Fruit fly (Drosophila melanogaster) whole organism, embryonic: ENCODE results near the gene fd102C.

Experiments
- Adf1 ChIP-seq: fragments of 200-800 bp; sonication (Bioruptor generic); IDR thresholded peaks from 2 replicates; pipeline ENCODE4 v1.3.6; 2022; ENCODE audit warnings: missing biosample characterization, missing genetic modification characterization
- C15 ChIP-seq: fragments of 200-800 bp; sonication (Bioruptor generic); IDR thresholded peaks from 3 replicates; pipeline ENCODE4 v1.3.6; 2022; ENCODE audit warnings: missing biosample characterization, missing genetic modification characterization
- CG1233 ChIP-seq: fragments of 200-800 bp; sonication (Bioruptor generic); optimal IDR thresholded peaks from 4 replicates; lab custom pipeline; 2018; ENCODE audit warnings: missing biosample characterization, mild to moderate bottlenecking, missing genetic modification characterization
- CG13624 ChIP-seq: fragments of 200-800 bp; sonication (Bioruptor generic); optimal IDR thresholded peaks from 2 replicates; lab custom pipeline; 2016; ENCODE audit warnings: missing biosample characterization, missing genetic modification characterization
- CG14014 ChIP-seq: fragments of 200-800 bp; sonication (Bioruptor generic); IDR thresholded peaks from 2 replicates; pipeline ENCODE4 v1.3.6; 2022; ENCODE audit warnings: missing biosample characterization, missing genetic modification characterization
- CG14965 ChIP-seq: fragments of 200-800 bp; sonication (Bioruptor generic); optimal IDR thresholded peaks from 2 replicates; lab custom pipeline; 2016; ENCODE audit warnings: missing biosample characterization, missing genetic modification characterization, borderline replicate concordance
- CG16863 ChIP-seq: fragments of 200-800 bp; sonication (Bioruptor generic); optimal IDR thresholded peaks from 3 replicates; lab custom pipeline; 2016; ENCODE audit warnings: missing biosample characterization, missing genetic modification characterization
- CG2678 ChIP-seq: fragments of 200-800 bp; sonication (Bioruptor generic); optimal IDR thresholded peaks from 3 replicates; lab custom pipeline; 2019; ENCODE audit warnings: missing biosample characterization, mild to moderate bottlenecking, missing genetic modification characterization, moderate library complexity
- CG2875 ChIP-seq: fragments of 200-800 bp; sonication (Bioruptor generic); optimal IDR thresholded peaks from 2 replicates; lab custom pipeline; 2017; ENCODE audit warnings: missing biosample characterization, mild to moderate bottlenecking, missing genetic modification characterization, missing genetic modification reagents
- CG30403 ChIP-seq: fragments of 200-800 bp; sonication (Bioruptor generic); optimal IDR thresholded peaks from 3 replicates; lab custom pipeline; 2016; ENCODE audit warnings: missing biosample characterization, missing genetic modification characterization
- CG6175 ChIP-seq: fragments of 200-800 bp; sonication (Bioruptor generic); IDR thresholded peaks from 3 replicates; pipeline ENCODE4 v1.3.6; 2022; ENCODE audit warnings: missing biosample characterization, missing genetic modification characterization
- CG6683 ChIP-seq: fragments of 200-800 bp; sonication (Bioruptor generic); optimal IDR thresholded peaks from 2 replicates; lab custom pipeline; 2017; ENCODE audit warnings: missing biosample characterization, mild to moderate bottlenecking, missing genetic modification characterization, missing genetic modification reagents
- CG6689 ChIP-seq: fragments of 200-800 bp; sonication (Bioruptor generic); IDR thresholded peaks from 2 replicates; pipeline ENCODE4 v1.3.6; 2022; ENCODE audit warnings: missing biosample characterization, missing genetic modification characterization
- CG6813 ChIP-seq: fragments of 200-800 bp; sonication (Bioruptor generic); optimal IDR thresholded peaks from 2 replicates; lab custom pipeline; 2017; ENCODE audit warnings: missing biosample characterization, missing genetic modification characterization, mild to moderate bottlenecking, moderate library complexity, missing genetic modification reagents
- CG7839 ChIP-seq: fragments of 200-800 bp; sonication (Bioruptor generic); optimal IDR thresholded peaks from 3 replicates; lab custom pipeline; 2018; ENCODE audit warnings: missing biosample characterization, mild to moderate bottlenecking, missing genetic modification characterization, moderate library complexity
- CG7963 ChIP-seq: fragments of 200-800 bp; sonication (Bioruptor generic); IDR thresholded peaks from 3 replicates; pipeline ENCODE4 v1.3.6; 2022; ENCODE audit warnings: missing biosample characterization, missing genetic modification characterization; ENCODE audit not compliant: partially characterized antibody
- CG8089 ChIP-seq: fragments of 200-800 bp; sonication (Bioruptor generic); optimal IDR thresholded peaks from 3 replicates; lab custom pipeline; 2016; ENCODE audit warnings: missing biosample characterization, missing genetic modification characterization
- CG9609 ChIP-seq: fragments of 200-800 bp; sonication (Bioruptor generic); optimal IDR thresholded peaks from 3 replicates; lab custom pipeline; 2016; ENCODE audit warnings: missing biosample characterization, missing genetic modification characterization
- CTCF ChIP-seq: fragments of 200-800 bp; sonication (Bioruptor generic); optimal IDR thresholded peaks from 2 replicates; lab custom pipeline; 2017; ENCODE audit warnings: missing biosample characterization, mild to moderate bottlenecking, missing genetic modification characterization, moderate library complexity
- D ChIP-seq, 2 experiments: fragments of 200-800 bp in 1 of 2; fragments of >200 bp in 1 of 2; sonication (Bioruptor generic) in 1 of 2; optimal IDR thresholded peaks; 2 replicates in 1 of 2; 3 replicates in 1 of 2; lab custom pipeline; 2017; ENCODE audit warnings: mild to moderate bottlenecking in 1 of 2, missing biosample characterization in 1 of 2, missing genetic modification characterization in 1 of 2, missing genetic modification reagents in 1 of 2
- H15 ChIP-seq: fragments of 200-800 bp; sonication (Bioruptor generic); IDR thresholded peaks from 3 replicates; pipeline ENCODE4 v1.3.6; 2022; ENCODE audit warnings: missing biosample characterization, missing genetic modification characterization
- HmgZ ChIP-seq: fragments of 200-800 bp; sonication (Bioruptor generic); optimal IDR thresholded peaks from 2 replicates; lab custom pipeline; 2018; ENCODE audit warnings: missing biosample characterization, mild to moderate bottlenecking, missing genetic modification characterization
- Hr39 ChIP-seq: fragments of >200 bp; optimal IDR thresholded peaks from 2 replicates; lab custom pipeline; 2017
- Hr78 ChIP-seq, 2 experiments: fragments of 200-800 bp in 1 of 2; fragments of >200 bp in 1 of 2; sonication (Bioruptor generic) in 1 of 2; optimal IDR thresholded peaks; 2 replicates each; lab custom pipeline; 2017 to 2019; ENCODE audit warnings: missing biosample characterization in 2 of 2, missing genetic modification characterization in 2 of 2, mild to moderate bottlenecking in 1 of 2, moderate library complexity in 1 of 2
- Kr ChIP-seq: fragments of 200-800 bp; sonication (Bioruptor generic); optimal IDR thresholded peaks from 2 replicates; lab custom pipeline; 2017; ENCODE audit warnings: missing biosample characterization, mild to moderate bottlenecking, missing genetic modification characterization
- Nf-YA ChIP-seq: fragments of 200-800 bp; sonication (Bioruptor generic); IDR thresholded peaks from 2 replicates; pipeline ENCODE4 v1.3.6; 2022; ENCODE audit warnings: missing biosample characterization, missing genetic modification characterization
- Opbp ChIP-seq: fragments of 200-800 bp; sonication (Bioruptor generic); IDR thresholded peaks from 3 replicates; pipeline ENCODE4 v1.3.6; 2022; ENCODE audit warnings: missing biosample characterization, missing genetic modification characterization; ENCODE audit not compliant: partially characterized antibody
- Optix ChIP-seq: fragments of 200-800 bp; sonication (Bioruptor generic); IDR thresholded peaks from 3 replicates; pipeline ENCODE4 v1.3.6; 2022; ENCODE audit warnings: missing biosample characterization, missing genetic modification characterization
- PHDP ChIP-seq: fragments of 200-800 bp; sonication (Bioruptor generic); optimal IDR thresholded peaks from 3 replicates; lab custom pipeline; 2018; ENCODE audit warnings: missing biosample characterization, mild to moderate bottlenecking, missing genetic modification characterization, moderate library complexity
- Ptx1 ChIP-seq: fragments of 200-800 bp; sonication (Bioruptor generic); IDR thresholded peaks from 2 replicates; pipeline ENCODE4 v1.3.6; 2022; ENCODE audit warnings: missing biosample characterization, missing genetic modification characterization
- Rfx ChIP-seq: fragments of 200-800 bp; sonication (Bioruptor generic); IDR thresholded peaks from 2 replicates; pipeline ENCODE4 v1.3.6; 2022; ENCODE audit warnings: missing biosample characterization, missing genetic modification characterization
- Side ChIP-seq: fragments of 200-800 bp; sonication (Bioruptor generic); optimal IDR thresholded peaks from 2 replicates; lab custom pipeline; 2016; ENCODE audit warnings: missing biosample characterization, missing genetic modification characterization
- Sin3A ChIP-seq: fragments of >200 bp; optimal IDR thresholded peaks from 2 replicates; lab custom pipeline; 2018
- Taf1 ChIP-seq: fragments of 200-800 bp; sonication (Bioruptor generic); IDR thresholded peaks from 2 replicates; pipeline ENCODE4 v1.3.6; 2022; ENCODE audit warnings: missing biosample characterization, missing genetic modification characterization
- Xbp1 ChIP-seq: fragments of 200-800 bp; sonication (Bioruptor generic); optimal IDR thresholded peaks from 3 replicates; lab custom pipeline; 2016; ENCODE audit warnings: missing biosample characterization, mild to moderate bottlenecking, missing genetic modification characterization
- ara ChIP-seq: fragments of 200-800 bp; sonication (Bioruptor generic); IDR thresholded peaks from 2 replicates; pipeline ENCODE4 v1.3.6; 2022; ENCODE audit warnings: missing biosample characterization, missing genetic modification characterization
- bcd ChIP-seq: fragments of 200-800 bp; sonication (Bioruptor generic); optimal IDR thresholded peaks from 2 replicates; lab custom pipeline; 2017; ENCODE audit warnings: missing biosample characterization, mild to moderate bottlenecking, missing genetic modification characterization
- crp ChIP-seq, 2 experiments: fragments of 200-800 bp; sonication (Bioruptor generic); optimal IDR thresholded peaks; 2 replicates in 1 of 2; 3 replicates in 1 of 2; lab custom pipeline; 2017; ENCODE audit warnings: missing biosample characterization in 2 of 2, missing genetic modification characterization in 2 of 2, mild to moderate bottlenecking in 1 of 2, moderate library complexity in 1 of 2
- dm ChIP-seq: fragments of 200-800 bp; sonication (Bioruptor generic); optimal IDR thresholded peaks from 3 replicates; lab custom pipeline; 2016; ENCODE audit warnings: missing biosample characterization, missing genetic modification characterization
- en ChIP-seq: fragments of 200-800 bp; sonication (Bioruptor generic); optimal IDR thresholded peaks from 2 replicates; lab custom pipeline; 2016; ENCODE audit warnings: missing biosample characterization, missing genetic modification characterization
- fd102C ChIP-seq: fragments of 200-800 bp; sonication (Bioruptor generic); optimal IDR thresholded peaks from 2 replicates; lab custom pipeline; 2018; ENCODE audit warnings: missing biosample characterization, mild to moderate bottlenecking, missing genetic modification characterization, moderate library complexity
- klu ChIP-seq: fragments of 200-800 bp; sonication (Bioruptor generic); IDR thresholded peaks from 2 replicates; pipeline ENCODE4 v1.3.6; 2022; ENCODE audit warnings: missing biosample characterization, missing genetic modification characterization
- oc ChIP-seq: fragments of 200-800 bp; sonication (Bioruptor generic); optimal IDR thresholded peaks from 2 replicates; lab custom pipeline; 2018; ENCODE audit warnings: missing biosample characterization, mild to moderate bottlenecking, missing genetic modification characterization, moderate library complexity
- ranshi ChIP-seq: fragments of 200-800 bp; sonication (Bioruptor generic); IDR thresholded peaks from 2 replicates; pipeline ENCODE4 v1.3.6; 2022; ENCODE audit warnings: missing biosample characterization, missing genetic modification characterization
- sd ChIP-seq: fragments of 200-800 bp; sonication (Bioruptor generic); optimal IDR thresholded peaks from 3 replicates; lab custom pipeline; 2018; ENCODE audit warnings: missing biosample characterization, mild to moderate bottlenecking, missing genetic modification characterization, moderate library complexity
- sens ChIP-seq: fragments of 200-800 bp; sonication (Bioruptor generic); peaks from one replicate; lab custom pipeline; 2016; ENCODE audit warnings: missing biosample characterization, missing genetic modification characterization
- seq ChIP-seq: fragments of 200-800 bp; sonication (Bioruptor generic); IDR thresholded peaks from 2 replicates; pipeline ENCODE4 v1.3.6; 2022; ENCODE audit warnings: missing biosample characterization, missing genetic modification characterization
- vfl ChIP-seq: fragments of 200-800 bp; sonication (Bioruptor generic); optimal IDR thresholded peaks from 2 replicates; lab custom pipeline; 2016; ENCODE audit warnings: missing biosample characterization, missing genetic modification characterization
- zf30C ChIP-seq: fragments of 200-800 bp; sonication (Bioruptor generic); optimal IDR thresholded peaks from 3 replicates; lab custom pipeline; 2018; ENCODE audit warnings: missing biosample characterization, mild to moderate bottlenecking, missing genetic modification characterization

The fd102C gene

dm6 chr4:807422-808391 is 36.6 kb downstream of the fd102C start (continued):
- peak; percentile 60 for TF ChIP-seq fd102C (GFP tag; lab: Kevin White, UChicago)
- TF ChIP-seq CG7963 (GFP tag; lab: Robert Waterston, UW): no peak
- TF ChIP-seq CTCF (GFP tag; lab: Kevin White, UChicago): peak; percentile 3
- peak; percentile 78 for TF ChIP-seq CG9609 (GFP tag; lab: Kevin White, UChicago)
- TF ChIP-seq CG14965 (GFP tag; lab: Kevin White, UChicago): no peak
- TF ChIP-seq HmgZ: peak; percentile 38
- TF ChIP-seq CG6175 (GFP tag; lab: Robert Waterston, UW): no peak
- TF ChIP-seq Xbp1 (GFP tag; lab: Kevin White, UChicago): peak; percentile 82
- TF ChIP-seq klu (GFP tag; lab: Robert Waterston, UW): no peak; the same call in 1 of the 2 replicates
- TF ChIP-seq D (optimal IDR thresholded peaks at IDR 0.05; lab: Kevin White, UChicago): peak; percentile 42
- TF ChIP-seq D (GFP tag; optimal IDR thresholded peaks at IDR 0.05; lab: Kevin White, UChicago): peak; percentile 84
- no peak for TF ChIP-seq Hr39 (lab: Kevin White, UChicago)
- peak in 1 of 2 experiments; percentile 56 for TF ChIP-seq crp (GFP tag; optimal IDR thresholded peaks at IDR 0.05; lab: Kevin White, UChicago)
- TF ChIP-seq Adf1 (GFP tag; lab: Robert Waterston, UW): no peak
- peak; percentile 77 for TF ChIP-seq seq (GFP tag; lab: Robert Waterston, UW)
- peak; percentile 72 for TF ChIP-seq vfl (GFP tag; lab: Kevin White, UChicago)
- peak; percentile 85 for TF ChIP-seq CG1233 (GFP tag; lab: Kevin White, UChicago)
- peak; percentile 88 for TF ChIP-seq CG7839 (tag; lab: Kevin White, UChicago)
- no peak for TF ChIP-seq Rfx (GFP tag; lab: Robert Waterston, UW)
- TF ChIP-seq Side: peak; percentile 65
- peak; percentile 70 for TF ChIP-seq CG6813 (GFP tag; lab: Kevin White, UChicago)
- TF ChIP-seq CG6689 (GFP tag; lab: Robert Waterston, UW): no peak; the same call in 1 of the 2 replicates
- TF ChIP-seq dm (GFP tag; lab: Kevin White, UChicago): peak; percentile 51
- no peak; the same call in 2 of the 3 replicates for TF ChIP-seq Optix (GFP tag; lab: Robert Waterston, UW)
- TF ChIP-seq Sin3A (lab: Kevin White, UChicago): no peak
- 0 out of 2 replicates have a peak, but pooled peaks have one; percentile 51 for TF ChIP-seq Taf1 (GFP tag; lab: Robert Waterston, UW)
- TF ChIP-seq en: peak; percentile 75
- no peak for TF ChIP-seq ranshi (GFP tag; lab: Robert Waterston, UW)
- TF ChIP-seq Opbp: no peak
- peak; percentile 60; the same call in 1 of the 2 replicates for TF ChIP-seq CG14014 (GFP tag; lab: Robert Waterston, UW)
- peak; percentile 77 for TF ChIP-seq Nf-YA (GFP tag; lab: Robert Waterston, UW)
- no peak for TF ChIP-seq oc (tag; lab: Kevin White, UChicago)
- TF ChIP-seq H15 (GFP tag; lab: Robert Waterston, UW): peak; percentile 64; the same call in 2 of the 3 replicates
- peak; percentile 80 for TF ChIP-seq CG8089 (GFP tag; lab: Kevin White, UChicago)
- TF ChIP-seq C15 (GFP tag; lab: Robert Waterston, UW): no peak
- TF ChIP-seq sd (tag; lab: Kevin White, UChicago): no peak
- TF ChIP-seq CG2678: peak; percentile 92
- TF ChIP-seq sens (GFP tag; lab: Kevin White, UChicago): peak; percentile 99
- no peak for TF ChIP-seq Hr78 (GFP tag; optimal IDR thresholded peaks at IDR 0.05; lab: Kevin White, UChicago)
- TF ChIP-seq bcd (GFP tag; lab: Kevin White, UChicago): peak; percentile 84
- TF ChIP-seq PHDP (tag; lab: Kevin White, UChicago): peak; percentile 79
- peak; percentile 89 for TF ChIP-seq CG30403 (GFP tag; lab: Kevin White, UChicago)
- TF ChIP-seq Ptx1 (GFP tag; lab: Robert Waterston, UW): peak; percentile 84
- TF ChIP-seq CG16863 (GFP tag; lab: Kevin White, UChicago): peak; percentile 86
- TF ChIP-seq Kr (GFP tag; lab: Kevin White, UChicago): no peak
- TF ChIP-seq CG2875: peak; percentile 87
- peak; percentile 61; the same call in 1 of the 2 replicates for TF ChIP-seq ara (GFP tag; lab: Robert Waterston, UW)
- TF ChIP-seq CG6683 (GFP tag; lab: Kevin White, UChicago): peak; percentile 72
- peak; percentile 72 for TF ChIP-seq CG13624 (GFP tag; lab: Kevin White, UChicago)
- TF ChIP-seq zf30C (GFP tag; lab: Kevin White, UChicago): peak; percentile 4
